Fruit fly (Drosophila melanogaster): Measurements from ENCODE around the gene Pgant4.

The Pgant4 gene

DNA sequence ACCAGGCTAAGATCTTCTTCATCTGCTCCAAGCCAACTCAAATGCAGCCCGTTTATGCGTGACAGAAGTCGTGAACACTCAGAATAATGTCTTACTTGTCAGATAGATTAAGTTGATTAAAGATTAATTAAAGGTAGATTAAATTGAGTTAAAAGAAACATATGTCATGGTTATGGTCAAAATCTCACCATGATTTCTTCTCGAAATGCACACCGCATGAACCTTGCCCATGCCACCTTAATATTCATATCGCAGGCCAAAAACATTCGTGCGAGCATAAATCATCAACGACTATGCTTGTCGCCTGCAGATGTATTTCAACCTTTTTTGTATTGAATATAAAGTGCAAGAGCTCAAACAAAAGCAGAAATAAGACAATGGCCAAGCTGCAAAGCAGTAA is 35.3 kb upstream of the Pgant4 start (continued):
- TF ChIP-seq hbn (GFP tag; IDR thresholded peaks at IDR 0.05; ENCODE audit: partially characterized antibody) (no peak), Elba2 (GFP tag; optimal IDR thresholded peaks at IDR 0.05) (no peak), Oli (tag; optimal IDR thresholded peaks at IDR 0.05) (peak; percentile 66), Lhr (GFP tag; optimal IDR thresholded peaks at IDR 0.05) (no peak), zf30C (GFP tag; optimal IDR thresholded peaks at IDR 0.05) (no peak), H2.0 (GFP tag; IDR thresholded peaks at IDR 0.05) (peak; percentile 15; the same call in 1 of the 2 replicates), CG14965 (GFP tag; optimal IDR thresholded peaks at IDR 0.05; ENCODE audit: borderline replicate concordance) (no peak), phol (tag; optimal IDR thresholded peaks at IDR 0.05) (peak; percentile 74), Hr3 (GFP tag; optimal IDR thresholded peaks at IDR 0.05) (no peak), Blimp-1 (GFP tag; optimal IDR thresholded peaks at IDR 0.05) (peak; percentile 69), slou (GFP tag; optimal IDR thresholded peaks at IDR 0.05) (no peak), CG34422 (GFP tag; IDR thresholded peaks at IDR 0.05) (peak; percentile 67; the same call in 2 of the 3 replicates), dmrt11E (tag; optimal IDR thresholded peaks at IDR 0.05) (peak; percentile 34), Spps (tag; optimal IDR thresholded peaks at IDR 0.05) (peak; percentile 37), CG2678 (tag; optimal IDR thresholded peaks at IDR 0.05) (peak; percentile 73), eyg (GFP tag; optimal IDR thresholded peaks at IDR 0.05) (no peak), CG11695 (GFP tag; IDR thresholded peaks at IDR 0.05) (peak; percentile 49; the same call in 1 of the 3 replicates), CG9609 (GFP tag; optimal IDR thresholded peaks at IDR 0.05) (peak; percentile 11), CG11247 (GFP tag; IDR thresholded peaks at IDR 0.05) (no peak), crol (GFP tag; IDR thresholded peaks at IDR 0.05) (no peak), oc (tag; optimal IDR thresholded peaks at IDR 0.05) (peak; percentile 38), dimm (GFP tag; IDR thresholded peaks at IDR 0.05) (no peak), CG31224 (GFP tag; IDR thresholded peaks at IDR 0.05) (no peak), Fer3 (tag; optimal IDR thresholded peaks at IDR 0.05) (peak; percentile 36), cato (GFP tag; optimal IDR thresholded peaks at IDR 0.05; ENCODE audit: borderline replicate concordance) (peak; percentile 3), NFAT (GFP tag; IDR thresholded peaks at IDR 0.05) (no peak), vvl (GFP tag; IDR thresholded peaks at IDR 0.05) (peak; percentile 85), CG12219 (GFP tag; optimal IDR thresholded peaks at IDR 0.05) (peak; percentile 56), CG9817 (tag; optimal IDR thresholded peaks at IDR 0.05) (peak; percentile 39), CG13296 (GFP tag; optimal IDR thresholded peaks at IDR 0.05) (peak; percentile 66), CG11093 (GFP tag; IDR thresholded peaks at IDR 0.05) (no peak), CG15601 (tag; optimal IDR thresholded peaks at IDR 0.05) (peak; percentile 25), mirr (GFP tag; optimal IDR thresholded peaks at IDR 0.05) (no peak), knrl (GFP tag; IDR thresholded peaks at IDR 0.05; ENCODE audit: partially characterized antibody) (no peak), CG3281 (GFP tag; optimal IDR thresholded peaks at IDR 0.05) (peak; percentile 23), CG10209 (GFP tag; optimal IDR thresholded peaks at IDR 0.05) (peak; percentile 27), cg (GFP tag; optimal IDR thresholded peaks at IDR 0.05) (no peak), trem (tag; optimal IDR thresholded peaks at IDR 0.05) (peak; percentile 36), CG17186 (GFP tag; optimal IDR thresholded peaks at IDR 0.05) (no peak), run (tag; optimal IDR thresholded peaks at IDR 0.05) (peak; percentile 14), pb (GFP tag; optimal IDR thresholded peaks at IDR 0.05) (no peak), ranshi (GFP tag; IDR thresholded peaks at IDR 0.05) (peak; percentile 41; the same call in 1 of the 2 replicates), CG4424 (GFP tag; optimal IDR thresholded peaks at IDR 0.05) (peak; percentile 15), Hr51 (GFP tag; optimal IDR thresholded peaks at IDR 0.05) (peak in 1 of 2 experiments; percentile 91), unc-4 (GFP tag; IDR thresholded peaks at IDR 0.05; ENCODE audit: partially characterized antibody) (no peak), bcd (GFP tag; optimal IDR thresholded peaks at IDR 0.05) (peak; percentile 36), Atf6 (GFP tag; IDR thresholded peaks at IDR 0.05) (no peak), CG14667 (GFP tag; IDR thresholded peaks at IDR 0.05) (no peak), otp (GFP tag; IDR thresholded peaks at IDR 0.05) (peak; percentile 66; the same call in 1 of the 3 replicates), CG5245 (GFP tag; optimal IDR thresholded peaks at IDR 0.05) (peak; percentile 6)
